Worm (Caenorhabditis elegans) whole organism, L4 larva: ENCODE data around the gene R07H5.16.

Source experiments
- F10B5.3 ChIP-seq: sonication (generic microtip); optimal IDR thresholded peaks from 2 replicates; lab custom pipeline; 2016; ENCODE audit warnings: mild to moderate bottlenecking, missing genetic modification characterization, missing compliant biosample characterization
- aha-1 ChIP-seq: fragments of 150-350 bp; peaks from one replicate; lab custom pipeline; 2014; ENCODE audit warnings: missing biosample characterization, missing genetic modification characterization
- daf-16 ChIP-seq, 3 experiments: sonication (generic microtip); optimal IDR thresholded peaks; 2 replicates each; lab custom pipeline; 2016 to 2017; ENCODE audit warnings: missing genetic modification characterization in 3 of 3, missing genetic modification reagents in 3 of 3, mild to moderate bottlenecking in 2 of 3, missing compliant biosample characterization in 2 of 3, missing biosample characterization in 1 of 3, moderate library complexity in 1 of 3
- dve-1 ChIP-seq: sonication (generic microtip); optimal IDR thresholded peaks from 2 replicates; lab custom pipeline; 2017; ENCODE audit warnings: antibody characterized with exemption, mild to moderate bottlenecking, missing genetic modification characterization, missing compliant biosample characterization; ENCODE audit not compliant: insufficient read depth
- egl-27 ChIP-seq: sonication (generic microtip); optimal IDR thresholded peaks from 3 replicates; lab custom pipeline; 2017; ENCODE audit warnings: missing biosample characterization, missing genetic modification reagents, missing genetic modification characterization
- hif-1 ChIP-seq, 2 experiments: sonication (generic microtip); optimal IDR thresholded peaks; 2 replicates each; lab custom pipeline; 2016 to 2017; ENCODE audit warnings: missing compliant biosample characterization in 2 of 2, missing genetic modification characterization in 2 of 2, missing genetic modification reagents in 2 of 2, missing genotype in 2 of 2, mild to moderate bottlenecking in 1 of 2
- hlh-30 ChIP-seq: sonication (generic microtip); optimal IDR thresholded peaks from 2 replicates; lab custom pipeline; 2017; ENCODE audit warnings: antibody characterized with exemption, mild to moderate bottlenecking, missing genetic modification characterization, missing compliant biosample characterization; ENCODE audit not compliant: insufficient read depth
- lin-13 ChIP-seq: fragments of 150-350 bp; optimal IDR thresholded peaks from 2 replicates; lab custom pipeline; 2014; ENCODE audit warnings: missing biosample characterization, missing genetic modification reagents, missing genetic modification characterization
- nhr-102 ChIP-seq: sonication (generic microtip); optimal IDR thresholded peaks from 2 replicates; lab custom pipeline; 2016; ENCODE audit warnings: mild to moderate bottlenecking, missing genetic modification characterization, moderate library complexity, missing compliant biosample characterization
- nhr-11 ChIP-seq: fragments of 150-350 bp; optimal IDR thresholded peaks from 2 replicates; lab custom pipeline; 2014; ENCODE audit warnings: missing biosample characterization, missing genetic modification characterization
- nhr-237 ChIP-seq: sonication (generic microtip); optimal IDR thresholded peaks from 2 replicates; lab custom pipeline; 2017; ENCODE audit warnings: missing biosample characterization, missing genetic modification characterization
- nhr-28 ChIP-seq: fragments of 150-350 bp; optimal IDR thresholded peaks from 2 replicates; lab custom pipeline; 2014; ENCODE audit warnings: missing biosample characterization, missing genetic modification characterization
- nhr-77 ChIP-seq: fragments of 150-350 bp; optimal IDR thresholded peaks from 2 replicates; lab custom pipeline; 2014; ENCODE audit warnings: missing biosample characterization, missing genetic modification characterization
- pha-4 ChIP-seq, 2 experiments: fragments of 150-350 bp in 1 of 2; fragments of 200-800 bp in 1 of 2; sonication (Bioruptor generic) in 1 of 2; IDR thresholded peaks in 1 of 2; optimal IDR thresholded peaks in 1 of 2; 2 replicates each; pipeline versions ENCODE4 v1.3.6 to Lab custom; 2014 to 2022; ENCODE audit warnings: missing genetic modification characterization in 2 of 2, missing genetic modification reagents in 2 of 2, missing biosample characterization in 1 of 2, missing compliant biosample characterization in 1 of 2
- php-3 ChIP-seq: fragments of 200-800 bp; sonication (Bioruptor generic); IDR thresholded peaks from 2 replicates; pipeline ENCODE4 v1.3.6; 2022; ENCODE audit warnings: missing genetic modification reagents, missing genetic modification characterization, missing compliant biosample characterization
- pqm-1 ChIP-seq: sonication (generic microtip); optimal IDR thresholded peaks from 2 replicates; lab custom pipeline; 2017; ENCODE audit warnings: missing biosample characterization, missing genetic modification characterization
- snpc-1.2 ChIP-seq: fragments of 200-800 bp; sonication (Bioruptor generic); IDR thresholded peaks from 2 replicates; pipeline ENCODE4 v1.3.6; 2022; ENCODE audit warnings: missing genetic modification reagents, missing genetic modification characterization, missing compliant biosample characterization
- spr-1 ChIP-seq: sonication (generic microtip); optimal IDR thresholded peaks from 2 replicates; lab custom pipeline; 2016; ENCODE audit warnings: mild to moderate bottlenecking, missing genetic modification characterization, missing compliant biosample characterization
- unc-130 ChIP-seq: sonication (generic microtip); optimal IDR thresholded peaks from 2 replicates; lab custom pipeline; 2016; ENCODE audit warnings: missing genetic modification reagents, missing genetic modification characterization, missing compliant biosample characterization

The R07H5.16 gene

DNA sequence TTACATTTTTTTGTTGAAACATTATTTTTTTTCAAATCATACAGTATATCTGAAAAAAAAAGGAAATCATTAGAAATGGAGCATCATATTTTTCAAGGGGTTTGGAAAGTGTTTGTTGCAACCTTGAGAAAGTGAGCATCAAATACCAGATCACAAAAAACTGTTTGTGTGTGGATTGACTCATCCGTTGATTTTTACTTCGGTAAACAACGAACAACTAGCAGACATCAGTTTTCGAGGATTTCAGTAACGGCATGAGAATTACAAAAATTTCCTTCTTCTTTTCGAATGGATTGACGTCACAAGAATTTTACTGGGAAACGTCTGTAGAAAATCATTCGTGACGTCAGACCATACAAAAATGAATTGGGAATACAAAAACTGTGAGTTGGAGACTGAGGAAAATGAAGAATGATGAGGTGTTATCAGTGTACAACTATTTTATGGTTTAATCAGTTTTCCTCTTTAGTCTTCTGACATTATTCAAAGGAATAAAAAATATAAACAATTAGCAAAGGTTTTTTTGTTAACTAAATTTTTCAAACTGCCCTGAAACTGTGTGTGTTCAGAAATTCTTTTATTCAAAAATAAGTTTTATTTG lies 49.0 kb downstream of the R07H5.16 start, which contains the start of gene C05C12.4:
Gene C05C12.4 (minus strand): TSS at position 51 of the 601 bp plus-strand sequence.
- no peak for TF ChIP-seq F10B5.3 (tag; lab: Kevin White, UChicago)
- TF ChIP-seq hif-1 (tag; optimal IDR thresholded peaks at IDR 0.05; lab: Kevin White, UChicago), result no peak
- TF ChIP-seq daf-16 (GFP tag; optimal IDR thresholded peaks at IDR 0.05; lab: Kevin White, UChicago), result no peak
- peak; percentile 72 for TF ChIP-seq daf-16 (tag; optimal IDR thresholded peaks at IDR 0.05; lab: Kevin White, UChicago)
- TF ChIP-seq pqm-1, result peak; percentile 57
- TF ChIP-seq lin-13 (GFP tag; lab: Kevin White, UChicago), result no peak
- TF ChIP-seq dve-1 (tag; lab: Kevin White, UChicago), result peak; percentile 51
- peak; percentile 71 for TF ChIP-seq nhr-28
- no peak for TF ChIP-seq nhr-11 (tag; lab: Kevin White, UChicago)
- no peak for TF ChIP-seq spr-1
- peak; percentile 13 for TF ChIP-seq aha-1
- TF ChIP-seq egl-27 (tag; lab: Kevin White, UChicago), result no peak
- no peak for TF ChIP-seq nhr-102 (tag; lab: Kevin White, UChicago)
- no peak for TF ChIP-seq snpc-1.2 (GFP tag; lab: Robert Waterston, UW)
- no peak for TF ChIP-seq nhr-237 (tag; lab: Kevin White, UChicago)
- TF ChIP-seq hlh-30 (tag; lab: Kevin White, UChicago), result peak; percentile 30
- TF ChIP-seq nhr-77 (tag; lab: Kevin White, UChicago), result peak; percentile 20
- no peak for TF ChIP-seq pha-4 (GFP tag; IDR thresholded peaks at IDR 0.05; lab: Robert Waterston, UW)
- no peak for TF ChIP-seq pha-4 (tag; optimal IDR thresholded peaks at IDR 0.05; lab: Kevin White, UChicago)
- peak; percentile 46; the same call in 1 of the 2 replicates for TF ChIP-seq php-3
- TF ChIP-seq unc-130 (GFP tag; lab: Kevin White, UChicago), result no peak
